Worm (Caenorhabditis elegans) whole organism, L1 larva: Measurements from ENCODE around the gene clec-118.

Experiments used
- dpl-1 ChIP-seq, 3 experiments: fragments of 150-350 bp in 2 of 3; sonication (generic microtip) in 1 of 3; optimal IDR thresholded peaks; 2 replicates each; lab custom pipeline; 2014 to 2017; ENCODE audit warnings: missing biosample characterization in 3 of 3, missing genetic modification characterization in 3 of 3, missing genetic modification reagents in 3 of 3
- nhr-237 ChIP-seq: fragments of 150-350 bp; optimal IDR thresholded peaks from 2 replicates; lab custom pipeline; 2014; ENCODE audit warnings: missing biosample characterization, missing genetic modification characterization
- nhr-28 ChIP-seq: fragments of 150-350 bp; optimal IDR thresholded peaks from 2 replicates; lab custom pipeline; 2014; ENCODE audit warnings: missing biosample characterization, missing genetic modification characterization
- pqm-1 ChIP-seq: sonication (generic microtip); optimal IDR thresholded peaks from 3 replicates; lab custom pipeline; 2017; ENCODE audit warnings: missing biosample characterization, missing genetic modification characterization
- skn-1 ChIP-seq: fragments of 150-350 bp; optimal IDR thresholded peaks from 2 replicates; lab custom pipeline; 2014; ENCODE audit warnings: missing biosample characterization, missing genetic modification characterization
- unc-62 ChIP-seq: fragments of 150-350 bp; optimal IDR thresholded peaks from 2 replicates; lab custom pipeline; 2014; ENCODE audit warnings: missing biosample characterization, missing genetic modification reagents, missing genetic modification characterization
- vab-15 ChIP-seq: sonication (generic microtip); optimal IDR thresholded peaks from 2 replicates; lab custom pipeline; 2017; ENCODE audit warnings: missing genotype, mild to moderate bottlenecking, missing genetic modification characterization, missing compliant biosample characterization
- ztf-11 ChIP-seq, 2 experiments: sonication (generic microtip); optimal IDR thresholded peaks; 2 replicates each; lab custom pipeline; 2016 to 2017; ENCODE audit warnings: missing genetic modification characterization in 2 of 2, missing biosample characterization in 1 of 2, missing compliant biosample characterization in 1 of 2

DNA sequence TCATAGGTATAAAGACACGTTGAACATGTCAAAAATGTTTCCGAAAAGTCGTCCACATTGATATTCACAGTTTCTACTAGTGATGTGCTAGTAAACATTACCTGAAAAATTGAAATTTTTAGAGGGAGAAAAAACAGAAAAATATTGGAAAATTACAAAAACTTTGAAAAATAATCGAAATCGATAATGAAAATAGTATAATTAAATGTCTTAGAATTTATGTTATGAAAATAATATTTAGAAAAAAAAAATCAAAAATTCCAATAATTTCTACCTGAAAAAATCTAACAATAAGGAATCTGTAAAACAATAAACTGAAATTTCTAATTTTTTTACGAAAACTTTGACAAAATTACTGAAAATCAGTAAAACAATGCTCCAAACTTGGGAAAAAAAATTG, 10.2 kb downstream of the clec-118 start, which contains the start of gene nhl-3:
- no peak for TF ChIP-seq ztf-11 (tag; optimal IDR thresholded peaks at IDR 0.05; lab: Kevin White, UChicago)
- no peak for TF ChIP-seq dpl-1 (GFP tag; optimal IDR thresholded peaks at IDR 0.05; lab: Kevin White, UChicago)
- no peak for TF ChIP-seq skn-1 (tag; lab: Kevin White, UChicago)
- TF ChIP-seq nhr-237: no peak
- no peak for TF ChIP-seq nhr-28 (tag; lab: Kevin White, UChicago)
- TF ChIP-seq pqm-1 (tag; lab: Kevin White, UChicago): no peak
- TF ChIP-seq vab-15 (tag; lab: Kevin White, UChicago): no peak
- no peak for TF ChIP-seq unc-62 (GFP tag; lab: Kevin White, UChicago)
